Fruit fly (Drosophila melanogaster): Measurements from ENCODE around the gene CG10365.

DNA sequence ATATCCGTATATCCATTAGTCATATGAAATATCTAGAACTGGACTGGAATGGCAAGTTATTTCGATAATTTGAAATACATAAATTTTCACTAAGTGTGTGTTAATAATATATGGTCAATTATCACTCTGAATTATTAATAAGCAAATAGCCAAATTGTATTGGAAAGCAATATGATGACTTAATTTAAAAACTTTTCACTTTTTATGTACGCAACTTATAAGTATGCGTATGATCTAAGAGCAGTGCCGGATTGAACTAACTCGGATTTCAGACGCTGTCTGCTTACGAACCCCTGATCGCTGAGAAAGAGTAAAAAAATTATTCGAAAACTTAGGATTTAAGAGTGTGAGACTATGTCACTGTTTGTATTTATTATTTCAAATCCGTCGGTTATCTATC, 1.6 kb upstream of the CG10365 start, which contains the start of gene CG10232:
- no peak for TF ChIP-seq CG8478 (optimal IDR thresholded peaks at IDR 0.05)
- no peak for TF ChIP-seq psq (optimal IDR thresholded peaks at IDR 0.05)
- TF ChIP-seq Dll (optimal IDR thresholded peaks at IDR 0.05): no peak
- no peak for TF ChIP-seq EcR (GFP tag; optimal IDR thresholded peaks at IDR 0.05)
- TF ChIP-seq usp (GFP tag; optimal IDR thresholded peaks at IDR 0.05): no peak
